Fruit fly (Drosophila melanogaster) whole organism, pupa: ENCODE measurements around the gene CG33639.
A peak's percentile ranks its signal among the peaks of the same experiment; 100 is the strongest.

ENCODE experiments used
- CG10348 ChIP-seq: fragments of 200-800 bp; sonication (Bioruptor generic); IDR thresholded peaks from 2 replicates; pipeline ENCODE4 v1.3.6; 2022; ENCODE audit warnings: missing biosample characterization, missing genetic modification characterization
- CG12605 ChIP-seq: fragments of 200-800 bp; sonication (Bioruptor generic); IDR thresholded peaks from 2 replicates; pipeline ENCODE4 v1.3.6; 2022; ENCODE audit warnings: missing biosample characterization, missing genetic modification characterization
- CG13204 ChIP-seq: fragments of 200-800 bp; sonication (Bioruptor generic); optimal IDR thresholded peaks from 2 replicates; lab custom pipeline; 2018; ENCODE audit warnings: missing biosample characterization, mild to moderate bottlenecking, missing genetic modification characterization, moderate library complexity
- CG14655 ChIP-seq: fragments of 200-800 bp; sonication (Bioruptor generic); optimal IDR thresholded peaks from 3 replicates; lab custom pipeline; 2017; ENCODE audit warnings: mild to moderate bottlenecking, missing biosample characterization, missing genetic modification reagents, missing genetic modification characterization
- CG15710 ChIP-seq: fragments of 200-800 bp; sonication (Bioruptor generic); optimal IDR thresholded peaks from 2 replicates; lab custom pipeline; 2018; ENCODE audit warnings: missing biosample characterization, mild to moderate bottlenecking, missing genetic modification characterization, moderate library complexity
- CG17806 ChIP-seq: fragments of 200-800 bp; sonication (Bioruptor generic); optimal IDR thresholded peaks from 2 replicates; lab custom pipeline; 2018; ENCODE audit warnings: missing biosample characterization, mild to moderate bottlenecking, missing genetic modification characterization, moderate library complexity
- CG32121 ChIP-seq: fragments of 200-800 bp; sonication (Bioruptor generic); IDR thresholded peaks from 2 replicates; pipeline ENCODE4 v1.3.6; 2022; ENCODE audit warnings: missing biosample characterization, missing genetic modification characterization
- CG34367 ChIP-seq: fragments of 200-800 bp; sonication (Bioruptor generic); optimal IDR thresholded peaks from 2 replicates; lab custom pipeline; 2018; ENCODE audit warnings: missing biosample characterization, mild to moderate bottlenecking, missing genetic modification characterization
- CG4496 ChIP-seq: fragments of 200-800 bp; sonication (Bioruptor generic); IDR thresholded peaks from 3 replicates; pipeline ENCODE4 v1.3.6; 2022; ENCODE audit warnings: missing biosample characterization, missing genetic modification characterization
- CG8159 ChIP-seq: fragments of 200-800 bp; sonication (Bioruptor generic); optimal IDR thresholded peaks from 3 replicates; lab custom pipeline; 2018; ENCODE audit warnings: missing biosample characterization, mild to moderate bottlenecking, missing genetic modification characterization, moderate library complexity
- CG8301 ChIP-seq: fragments of 200-800 bp; sonication (Bioruptor generic); optimal IDR thresholded peaks from 2 replicates; lab custom pipeline; 2018; ENCODE audit warnings: missing biosample characterization, mild to moderate bottlenecking, missing genetic modification characterization
- CG9948 ChIP-seq: fragments of 200-800 bp; sonication (Bioruptor generic); optimal IDR thresholded peaks from 2 replicates; lab custom pipeline; 2018; ENCODE audit warnings: missing biosample characterization, mild to moderate bottlenecking, missing genetic modification characterization, moderate library complexity
- D1 ChIP-seq: fragments of 200-800 bp; sonication (Bioruptor generic); optimal IDR thresholded peaks from 2 replicates; lab custom pipeline; 2018; ENCODE audit warnings: missing biosample characterization, mild to moderate bottlenecking, missing genetic modification characterization, moderate library complexity
- EcR ChIP-seq: fragments of 200-800 bp; sonication (Bioruptor generic); optimal IDR thresholded peaks from 3 replicates; lab custom pipeline; 2019; ENCODE audit warnings: missing biosample characterization, missing genetic modification characterization, mild to moderate bottlenecking, moderate library complexity, missing genetic modification reagents
- Ets98B ChIP-seq: fragments of 200-800 bp; sonication (Bioruptor generic); IDR thresholded peaks from 2 replicates; pipeline ENCODE4 v1.3.6; 2022; ENCODE audit warnings: missing biosample characterization, missing genetic modification characterization
- Pif1A ChIP-seq: fragments of 200-800 bp; sonication (Bioruptor generic); optimal IDR thresholded peaks from 3 replicates; lab custom pipeline; 2016; ENCODE audit warnings: missing biosample characterization, missing genetic modification characterization
- Pif1B ChIP-seq: fragments of 200-800 bp; sonication (Bioruptor generic); optimal IDR thresholded peaks from 3 replicates; lab custom pipeline; 2016; ENCODE audit warnings: missing biosample characterization, missing genetic modification characterization
- Snoo ChIP-seq: fragments of 200-800 bp; sonication (Bioruptor generic); optimal IDR thresholded peaks from 3 replicates; lab custom pipeline; 2017; ENCODE audit warnings: missing biosample characterization, mild to moderate bottlenecking, missing genetic modification characterization, inconsistent platforms
- fd96Ca ChIP-seq: fragments of 200-800 bp; sonication (Bioruptor generic); IDR thresholded peaks from 3 replicates; pipeline ENCODE4 v1.3.6; 2022; ENCODE audit warnings: missing biosample characterization, missing genetic modification characterization
- gl ChIP-seq: fragments of 200-800 bp; sonication (Bioruptor generic); optimal IDR thresholded peaks from 2 replicates; lab custom pipeline; 2018; ENCODE audit warnings: missing biosample characterization, mild to moderate bottlenecking, missing genetic modification characterization
- rn ChIP-seq: fragments of 200-800 bp; sonication (Bioruptor generic); IDR thresholded peaks from 2 replicates; pipeline ENCODE4 v1.3.6; 2022; ENCODE audit warnings: missing biosample characterization, missing genetic modification characterization

Gene CG33639

DNA sequence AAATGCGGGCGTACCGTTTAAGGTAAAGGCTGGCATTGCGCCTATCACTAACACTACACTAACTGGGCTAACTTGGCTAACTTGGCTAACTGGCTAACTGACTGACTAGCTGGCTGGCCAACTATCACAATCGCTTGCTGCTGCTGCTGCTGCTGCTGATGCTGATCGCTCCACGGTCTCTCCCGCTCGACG, 17.2 kb upstream of the CG33639 start, which contains the start of gene upd2:
Gene upd2, minus strand, starts transcription at position 101 of the 192 bp plus-strand sequence.
- TF ChIP-seq EcR (GFP tag; lab: Kevin White, UChicago), result no peak
- no peak for TF ChIP-seq rn (GFP tag; lab: Robert Waterston, UW)
- no peak for TF ChIP-seq CG14655 (GFP tag; lab: Kevin White, UChicago)
- no peak for TF ChIP-seq Snoo (tag; lab: Kevin White, UChicago)
- no peak for TF ChIP-seq fd96Ca (GFP tag; lab: Robert Waterston, UW)
- no peak for TF ChIP-seq CG17806 (tag; lab: Kevin White, UChicago)
- no peak for TF ChIP-seq Pif1A (GFP tag; lab: Kevin White, UChicago)
- no peak for TF ChIP-seq gl (tag; lab: Kevin White, UChicago)
- TF ChIP-seq CG32121 (GFP tag; lab: Robert Waterston, UW), result no peak

- no peak for TF ChIP-seq CG13204 (GFP tag; lab: Kevin White, UChicago)
- no peak for TF ChIP-seq CG10348 (GFP tag; lab: Robert Waterston, UW)
- TF ChIP-seq, all 21 proteins: peak for 0
Measured at dm6 chrX:18241267-18241666, 15.4 kb upstream of the CG33639 start.

dm6 chrX:18239301-18239700, 13.4 kb upstream of the CG33639 start:
- TF ChIP-seq CG34367 (tag; lab: Kevin White, UChicago) (peak; percentile 7), Pif1B (GFP tag; lab: Kevin White, UChicago) (no peak), CG4496 (GFP tag; lab: Robert Waterston, UW) (peak; percentile 80), rn (GFP tag; lab: Robert Waterston, UW) (no peak)
- TF ChIP-seq, all 21 proteins: peak for 2

- no peak for TF ChIP-seq Ets98B
- no peak for TF ChIP-seq CG12605 (GFP tag; lab: Robert Waterston, UW)
- TF ChIP-seq Pif1B (GFP tag; lab: Kevin White, UChicago), result no peak
- no peak for TF ChIP-seq gl (tag; lab: Kevin White, UChicago)
- no peak for TF ChIP-seq CG4496 (GFP tag; lab: Robert Waterston, UW)
- TF ChIP-seq CG9948 (tag; lab: Kevin White, UChicago), result no peak
- no peak for TF ChIP-seq CG10348 (GFP tag; lab: Robert Waterston, UW)
- TF ChIP-seq CG13204 (GFP tag; lab: Kevin White, UChicago), result no peak
- TF ChIP-seq CG32121 (GFP tag; lab: Robert Waterston, UW), result no peak
- TF ChIP-seq CG17806 (tag; lab: Kevin White, UChicago), result no peak
- no peak for TF ChIP-seq rn (GFP tag; lab: Robert Waterston, UW)
- TF ChIP-seq D1 (tag; lab: Kevin White, UChicago), result no peak
- TF ChIP-seq fd96Ca (GFP tag; lab: Robert Waterston, UW), result no peak
- no peak for TF ChIP-seq CG8159
- TF ChIP-seq EcR (GFP tag; lab: Kevin White, UChicago), result no peak
- TF ChIP-seq CG8301 (tag; lab: Kevin White, UChicago), result no peak
- TF ChIP-seq CG15710 (tag; lab: Kevin White, UChicago), result no peak
- no peak for TF ChIP-seq Snoo (tag; lab: Kevin White, UChicago)
Measured at dm6 chrX:18238449-18238848, 12.6 kb upstream of the CG33639 start.

DNA sequence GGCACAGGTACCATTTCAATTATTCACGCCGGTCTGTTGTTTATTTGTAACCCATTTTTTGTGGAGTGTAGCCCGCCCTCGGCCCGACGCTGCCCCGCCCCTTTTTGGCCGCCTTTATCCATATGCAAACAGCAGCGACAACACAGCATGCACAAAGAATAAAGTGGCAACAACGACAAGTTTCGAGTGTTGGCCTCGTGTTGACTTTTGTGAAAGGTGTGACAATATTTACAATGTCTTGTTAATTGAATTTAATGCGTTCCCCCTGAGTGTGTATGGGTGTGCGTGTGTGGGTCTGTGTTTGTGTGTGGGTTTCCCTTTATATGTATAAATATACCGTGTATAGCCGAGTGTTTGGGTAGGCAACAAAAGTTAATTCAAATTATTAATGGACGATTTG, 12.0 kb upstream of the CG33639 start:
- TF ChIP-seq CG8301 (tag; lab: Kevin White, UChicago), result no peak

dm6 chrX:18208930-18209477, 16.9 kb downstream of the CG33639 start, which contains the start of gene Him:
Him (plus strand) TSS chrX:18209427.
- no peak for TF ChIP-seq Snoo (tag; lab: Kevin White, UChicago)
- no peak for TF ChIP-seq CG12605 (GFP tag; lab: Robert Waterston, UW)
- no peak for TF ChIP-seq CG4496 (GFP tag; lab: Robert Waterston, UW)
- TF ChIP-seq, all 21 proteins: peak for 0

DNA sequence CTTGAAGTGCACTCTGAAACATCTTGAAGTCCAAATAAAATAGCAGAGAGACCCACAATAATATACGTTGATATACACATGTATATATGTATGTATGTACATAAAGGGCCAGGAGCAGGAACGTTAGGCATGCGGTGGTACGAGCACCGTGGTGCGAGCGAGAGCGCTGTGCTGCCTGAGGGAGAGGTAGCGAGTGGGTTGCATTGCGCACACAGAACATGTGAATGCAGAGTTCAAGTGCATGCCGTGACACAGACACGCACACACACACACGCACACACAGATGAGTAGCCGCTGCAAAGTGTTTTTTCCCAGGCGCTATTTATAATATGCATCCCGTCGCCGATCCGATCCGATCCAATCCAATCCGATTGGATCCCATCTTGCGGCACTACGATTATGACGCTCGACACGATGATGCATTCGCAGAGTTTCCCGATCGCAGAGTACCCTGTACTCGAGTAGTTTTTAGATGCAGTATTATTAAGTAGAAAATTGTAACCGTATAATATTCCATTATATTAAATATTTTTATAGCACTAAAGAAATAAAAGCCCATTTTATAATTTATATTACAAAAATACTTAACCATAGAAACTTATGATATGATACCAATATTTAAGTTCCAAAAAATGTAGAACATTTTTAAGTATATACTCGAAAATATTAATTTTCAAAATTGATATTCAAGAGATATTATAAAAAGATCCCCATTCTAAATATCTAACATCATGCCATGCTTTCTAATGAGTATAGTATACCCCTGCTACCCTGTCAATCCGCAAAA, 17.6 kb downstream of the CG33639 start:
- TF ChIP-seq CG14655 (GFP tag; lab: Kevin White, UChicago) (peak; percentile 34), D1 (tag; lab: Kevin White, UChicago) (no peak), CG10348 (GFP tag; lab: Robert Waterston, UW) (no peak), CG8159 (peak; percentile 32), Pif1B (GFP tag; lab: Kevin White, UChicago) (no peak)
